Worm (Caenorhabditis elegans) whole organism, L3 larva: ENCODE measurements around the gene lbp-9.

Experiments used
- nhr-237 ChIP-seq: fragments of 150-350 bp; optimal IDR thresholded peaks from 2 replicates; lab custom pipeline; 2014; ENCODE audit warnings: missing biosample characterization, missing genetic modification characterization
- nhr-28 ChIP-seq: fragments of 150-350 bp; optimal IDR thresholded peaks from 2 replicates; lab custom pipeline; 2014; ENCODE audit warnings: missing biosample characterization, missing genetic modification characterization

DNA sequence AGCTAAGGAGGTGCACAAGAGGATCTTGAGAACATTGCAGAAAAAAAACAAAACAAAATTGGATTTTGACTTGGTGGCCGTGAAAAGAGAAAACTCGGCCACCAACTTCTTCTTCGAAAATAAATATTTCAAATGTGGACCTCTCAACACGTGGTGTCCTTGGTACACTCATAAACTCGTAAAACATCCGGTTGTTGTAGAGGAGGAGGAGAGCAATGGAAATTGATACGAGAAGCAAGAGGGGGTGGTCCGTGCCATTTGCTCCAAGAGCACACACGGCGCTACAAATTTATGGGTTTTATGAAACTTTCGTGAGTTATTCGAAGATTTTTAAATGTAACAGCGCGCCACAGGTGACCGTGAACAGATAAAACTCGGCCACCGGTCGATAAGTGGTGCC is 13.6 kb downstream of the lbp-9 start:
- TF ChIP-seq nhr-237 = no peak
- no peak for TF ChIP-seq nhr-28 (tag; lab: Kevin White, UChicago)
